Worm (Caenorhabditis elegans): ENCODE results near the gene col-122.

col-122 gene

ce11 chrIV:9525682-9526416 lies 37.3 kb upstream of the col-122 start, which contains the start of gene elo-1 (continued):
- TF ChIP-seq hlh-4 (tag; optimal IDR thresholded peaks at IDR 0.05) (no peak), tlp-1 (tag; optimal IDR thresholded peaks at IDR 0.05) (peak; percentile 3), irx-1 (tag; optimal IDR thresholded peaks at IDR 0.05) (no peak), ama-1 (optimal IDR thresholded peaks at IDR 0.05) (no peak), nhr-90 (tag; optimal IDR thresholded peaks at IDR 0.05; ENCODE audit: poor library complexity) (peak; percentile 65), snpc-4 (tag; optimal IDR thresholded peaks at IDR 0.05) (peak; percentile 35), C34B4.2 (tag; optimal IDR thresholded peaks at IDR 0.05) (no peak), rnt-1 (tag; optimal IDR thresholded peaks at IDR 0.05) (peak; percentile 52), isw-1 (GFP tag; IDR thresholded peaks at IDR 0.05) (no peak), ces-1 (GFP tag; optimal IDR thresholded peaks at IDR 0.05) (no peak), vab-15 (tag; optimal IDR thresholded peaks at IDR 0.05) (no peak), zag-1 (tag; optimal IDR thresholded peaks at IDR 0.05) (no peak), swsn-7 (tag; optimal IDR thresholded peaks at IDR 0.05) (peak; percentile 39), pag-3 (tag; optimal IDR thresholded peaks at IDR 0.05; ENCODE audit: borderline replicate concordance, insufficient read depth) (no peak), unc-98 (GFP tag; IDR thresholded peaks at IDR 0.05) (no peak), ceh-63 (GFP tag; optimal IDR thresholded peaks at IDR 0.05) (no peak), nhr-19 (GFP tag; conservative IDR thresholded peaks at IDR 0.05) (peak; percentile 53), nhr-12 (tag; optimal IDR thresholded peaks at IDR 0.05) (no peak), unc-130 (tag; optimal IDR thresholded peaks at IDR 0.05) (no peak), fos-1 (tag; optimal IDR thresholded peaks at IDR 0.05) (no peak), elt-3 (tag; optimal IDR thresholded peaks at IDR 0.05) (peak in 4 of 6 experiments; percentile 21 to 46 (median 40)), sox-4 (tag; optimal IDR thresholded peaks at IDR 0.05) (no peak), alr-1 (tag; optimal IDR thresholded peaks at IDR 0.05; ENCODE audit: borderline replicate concordance) (no peak)

- TF ChIP-seq xbp-1 (tag; optimal IDR thresholded peaks at IDR 0.05) (no peak), elt-2 (tag; optimal IDR thresholded peaks at IDR 0.05) (peak; percentile 51)
Observed at ce11 chrIV:9527002-9527401, 36.2 kb upstream of the col-122 start.

ce11 chrIV:9529647-9530046 lies 33.5 kb upstream of the col-122 start, which contains the start of gene elo-7:
Gene elo-7 (plus strand): TSS chrIV:9529947.
- TF ChIP-seq fkh-8 (tag; optimal IDR thresholded peaks at IDR 0.05) (no peak), tlp-1 (tag; optimal IDR thresholded peaks at IDR 0.05) (no peak), blmp-1 (tag; optimal IDR thresholded peaks at IDR 0.05) (no peak), unc-86 (tag; optimal IDR thresholded peaks at IDR 0.05) (no peak), isw-1 (GFP tag; IDR thresholded peaks at IDR 0.05) (no peak), egl-13 (tag; optimal IDR thresholded peaks at IDR 0.05) (no peak), nhr-12 (tag; optimal IDR thresholded peaks at IDR 0.05) (no peak), unc-30 (tag; optimal IDR thresholded peaks at IDR 0.05) (no peak), F16B12.6 (tag; optimal IDR thresholded peaks at IDR 0.05) (no peak)

- TF ChIP-seq irx-1 (tag; optimal IDR thresholded peaks at IDR 0.05) (no peak), ceh-63 (GFP tag; optimal IDR thresholded peaks at IDR 0.05) (no peak), nhr-90 (tag; optimal IDR thresholded peaks at IDR 0.05; ENCODE audit: poor library complexity) (peak; percentile 34), ceh-82 (tag; optimal IDR thresholded peaks at IDR 0.05) (no peak), ztf-4 (tag; optimal IDR thresholded peaks at IDR 0.05) (no peak), sptf-1 (tag; optimal IDR thresholded peaks at IDR 0.05) (no peak), snu-23 (GFP tag; optimal IDR thresholded peaks at IDR 0.05) (peak; percentile 9), nhr-20 (tag; optimal IDR thresholded peaks at IDR 0.05) (no peak), nhr-71 (tag; optimal IDR thresholded peaks at IDR 0.05) (peak; percentile 15), egl-27 (tag; optimal IDR thresholded peaks at IDR 0.05) (no peak), C34B4.2 (tag; optimal IDR thresholded peaks at IDR 0.05) (no peak)
Observed at ce11 chrIV:9530768-9531167, 32.4 kb upstream of the col-122 start.

Measured in whole organism, L1 larva.